Worm (Caenorhabditis elegans) whole organism, midembryonic: ENCODE data around the gene srg-6.
A peak's percentile ranks its signal among the peaks of the same experiment; 100 is the strongest.

Source experiments
- T22C8.4 ChIP-seq: fragments of 200-800 bp; sonication (Bioruptor generic); IDR thresholded peaks from 2 replicates; pipeline ENCODE4 v1.3.6; 2022; ENCODE audit warnings: missing genetic modification characterization, missing compliant biosample characterization
- cog-1 ChIP-seq: sonication (generic microtip); optimal IDR thresholded peaks from 2 replicates; lab custom pipeline; 2016; ENCODE audit warnings: missing genetic modification characterization, missing compliant biosample characterization
- flt-1 ChIP-seq: fragments of 200-800 bp; sonication (Bioruptor generic); IDR thresholded peaks from 2 replicates; pipeline ENCODE4 v1.3.6; 2022; ENCODE audit warnings: missing genetic modification characterization, missing compliant biosample characterization
- klf-2 ChIP-seq: fragments of 200-800 bp; sonication (Bioruptor generic); conservative IDR thresholded peaks from 2 replicates; pipeline ENCODE4 v1.3.6; 2022; ENCODE audit warnings: missing genetic modification reagents, missing genetic modification characterization, missing compliant biosample characterization
- med-1 ChIP-seq: sonication (generic microtip); optimal IDR thresholded peaks from 2 replicates; lab custom pipeline; 2017; ENCODE audit warnings: missing genetic modification characterization, mild to moderate bottlenecking, missing compliant biosample characterization, antibody characterized with exemption, missing genetic modification reagents; ENCODE audit not compliant: insufficient read depth
- ref-1 ChIP-seq: fragments of 200-800 bp; sonication (Bioruptor generic); conservative IDR thresholded peaks from 2 replicates; pipeline ENCODE4 v1.3.6; 2022; ENCODE audit warnings: missing genetic modification reagents, missing genetic modification characterization, missing compliant biosample characterization
- tab-1 ChIP-seq: fragments of 200-800 bp; sonication (Bioruptor generic); IDR thresholded peaks from 2 replicates; pipeline ENCODE4 v1.3.6; 2022; ENCODE audit warnings: missing genetic modification characterization, missing compliant biosample characterization
- ztf-23 ChIP-seq: fragments of 200-800 bp; sonication (Bioruptor generic); IDR thresholded peaks from 2 replicates; pipeline ENCODE4 v1.3.6; 2022; ENCODE audit warnings: missing genetic modification reagents, missing genetic modification characterization, missing compliant biosample characterization
- ztf-29 ChIP-seq: fragments of 200-800 bp; sonication (Bioruptor generic); IDR thresholded peaks from 2 replicates; pipeline ENCODE4 v1.3.6; 2022; ENCODE audit warnings: missing genetic modification reagents, missing genetic modification characterization, missing compliant biosample characterization

Gene srg-6

ce11 chrIII:6298131-6298530 lies 32.3 kb upstream of the srg-6 start, which contains the start of gene F47D12.3:
Gene F47D12.3, plus strand, starts transcription at chrIII:6298461.
- TF ChIP-seq med-1 (GFP tag; lab: Kevin White, UChicago) (no peak), ztf-23 (no peak), tab-1 (GFP tag; lab: Robert Waterston, UW) (no peak), T22C8.4 (GFP tag; lab: Robert Waterston, UW) (no peak), cog-1 (tag; lab: Kevin White, UChicago) (no peak), ref-1 (GFP tag; lab: Robert Waterston, UW) (no peak), klf-2 (GFP tag; lab: Robert Waterston, UW) (no peak), ztf-29 (GFP tag; lab: Robert Waterston, UW) (no peak), flt-1 (GFP tag; lab: Robert Waterston, UW) (no peak)

ce11 chrIII:6297599-6297998 lies 31.8 kb upstream of the srg-6 start:
- TF ChIP-seq T22C8.4 (GFP tag; lab: Robert Waterston, UW) (no peak), med-1 (GFP tag; lab: Kevin White, UChicago) (no peak), ztf-23 (no peak), klf-2 (GFP tag; lab: Robert Waterston, UW) (no peak), ref-1 (GFP tag; lab: Robert Waterston, UW) (no peak), cog-1 (tag; lab: Kevin White, UChicago) (no peak), flt-1 (GFP tag; lab: Robert Waterston, UW) (no peak), ztf-29 (GFP tag; lab: Robert Waterston, UW) (no peak), tab-1 (GFP tag; lab: Robert Waterston, UW) (no peak)

ce11 chrIII:6295972-6296700 lies 30.3 kb upstream of the srg-6 start, which contains the start of gene F47D12.7:
Gene F47D12.7, minus strand, starts transcription at chrIII:6296022.
- TF ChIP-seq ref-1 (GFP tag; lab: Robert Waterston, UW) (no peak), klf-2 (GFP tag; lab: Robert Waterston, UW) (no peak), T22C8.4 (GFP tag; lab: Robert Waterston, UW) (no peak), tab-1 (GFP tag; lab: Robert Waterston, UW) (no peak), cog-1 (tag; lab: Kevin White, UChicago) (no peak), flt-1 (GFP tag; lab: Robert Waterston, UW) (no peak), ztf-23 (no peak), ztf-29 (GFP tag; lab: Robert Waterston, UW) (no peak), med-1 (GFP tag; lab: Kevin White, UChicago) (no peak)

- TF ChIP-seq med-1 (GFP tag; lab: Kevin White, UChicago) (no peak), ztf-29 (GFP tag; lab: Robert Waterston, UW) (no peak), tab-1 (GFP tag; lab: Robert Waterston, UW) (no peak), cog-1 (tag; lab: Kevin White, UChicago) (no peak), klf-2 (GFP tag; lab: Robert Waterston, UW) (no peak), T22C8.4 (GFP tag; lab: Robert Waterston, UW) (no peak)
Observed at ce11 chrIII:6290469-6291182, 24.8 kb upstream of the srg-6 start.

- TF ChIP-seq med-1 (GFP tag; lab: Kevin White, UChicago), result no peak
- no peak for TF ChIP-seq tab-1 (GFP tag; lab: Robert Waterston, UW)
- no peak for TF ChIP-seq flt-1 (GFP tag; lab: Robert Waterston, UW)
- no peak for TF ChIP-seq ztf-29 (GFP tag; lab: Robert Waterston, UW)
- no peak for TF ChIP-seq cog-1 (tag; lab: Kevin White, UChicago)
Observed at ce11 chrIII:6289366-6289765, 23.6 kb upstream of the srg-6 start.

ce11 chrIII:6287195-6287594 lies 21.4 kb upstream of the srg-6 start, which contains the start of gene F47D12.6:
Gene F47D12.6, minus strand, starts transcription at chrIII:6287295.
- TF ChIP-seq klf-2 (GFP tag; lab: Robert Waterston, UW) (no peak), ztf-23 (no peak), med-1 (GFP tag; lab: Kevin White, UChicago) (no peak), flt-1 (GFP tag; lab: Robert Waterston, UW) (no peak), cog-1 (tag; lab: Kevin White, UChicago) (no peak), ztf-29 (GFP tag; lab: Robert Waterston, UW) (no peak), tab-1 (GFP tag; lab: Robert Waterston, UW) (no peak), T22C8.4 (GFP tag; lab: Robert Waterston, UW) (no peak), ref-1 (GFP tag; lab: Robert Waterston, UW) (no peak)

ce11 chrIII:6285890-6286289 lies 20.1 kb upstream of the srg-6 start, which contains the start of gene gadr-3:
Gene gadr-3, minus strand, starts transcription at chrIII:6285990.
- TF ChIP-seq T22C8.4 (GFP tag; lab: Robert Waterston, UW) (no peak), med-1 (GFP tag; lab: Kevin White, UChicago) (no peak), ztf-23 (no peak), klf-2 (GFP tag; lab: Robert Waterston, UW) (no peak), cog-1 (tag; lab: Kevin White, UChicago) (no peak), flt-1 (GFP tag; lab: Robert Waterston, UW) (no peak), ztf-29 (GFP tag; lab: Robert Waterston, UW) (no peak), tab-1 (GFP tag; lab: Robert Waterston, UW) (no peak)

ce11 chrIII:6283024-6283423 lies 17.2 kb upstream of the srg-6 start:
- TF ChIP-seq cog-1 (tag; lab: Kevin White, UChicago) (no peak), flt-1 (GFP tag; lab: Robert Waterston, UW) (no peak), T22C8.4 (GFP tag; lab: Robert Waterston, UW) (peak; percentile 36; the same call in 1 of the 2 replicates)
